Fruit fly (Drosophila melanogaster): ENCODE results near the gene Pfdn6.
A peak's percentile ranks its signal among the peaks of the same experiment; 100 is the strongest.

Gene Pfdn6

dm6 chr3L:19898547-19899282, 24.8 kb upstream of the Pfdn6 start (continued):
- no peak for TF ChIP-seq NK7.1 (GFP tag; optimal IDR thresholded peaks at IDR 0.05)
- no peak for TF ChIP-seq CG7928 (GFP tag; optimal IDR thresholded peaks at IDR 0.05)
- no peak for TF ChIP-seq Dfd (GFP tag; optimal IDR thresholded peaks at IDR 0.05)
- no peak for TF ChIP-seq CG5245 (GFP tag; optimal IDR thresholded peaks at IDR 0.05)
- no peak for TF ChIP-seq tin (GFP tag; optimal IDR thresholded peaks at IDR 0.05)
- no peak for TF ChIP-seq CG12219 (GFP tag; optimal IDR thresholded peaks at IDR 0.05)
- peak; percentile 47 for TF ChIP-seq Oli (tag; optimal IDR thresholded peaks at IDR 0.05)
- no peak for TF ChIP-seq crc (GFP tag; optimal IDR thresholded peaks at IDR 0.05)
- TF ChIP-seq vvl (GFP tag; IDR thresholded peaks at IDR 0.05), result no peak
- no peak for TF ChIP-seq onecut (GFP tag; IDR thresholded peaks at IDR 0.05)
- TF ChIP-seq Optix (GFP tag; IDR thresholded peaks at IDR 0.05), result no peak
- no peak for TF ChIP-seq CG8924 (tag; optimal IDR thresholded peaks at IDR 0.05)
- TF ChIP-seq twi (tag; optimal IDR thresholded peaks at IDR 0.05), result no peak
- peak; percentile 25 for TF ChIP-seq CG2678 (tag; optimal IDR thresholded peaks at IDR 0.05)
- no peak for TF ChIP-seq exex (tag; optimal IDR thresholded peaks at IDR 0.05)
- TF ChIP-seq ac (GFP tag; optimal IDR thresholded peaks at IDR 0.05), result peak; percentile 68
- TF ChIP-seq CG5953 (GFP tag; IDR thresholded peaks at IDR 0.05), result no peak
- TF ChIP-seq lmd (GFP tag; IDR thresholded peaks at IDR 0.05), result no peak
- TF ChIP-seq al (GFP tag; IDR thresholded peaks at IDR 0.05), result no peak
- TF ChIP-seq CTCF (GFP tag; optimal IDR thresholded peaks at IDR 0.05), result no peak
- no peak for TF ChIP-seq CG14965 (GFP tag; optimal IDR thresholded peaks at IDR 0.05; ENCODE audit: borderline replicate concordance)
- no peak for TF ChIP-seq Awh (GFP tag; IDR thresholded peaks at IDR 0.05)
- no peak for TF ChIP-seq crp (GFP tag; optimal IDR thresholded peaks at IDR 0.05)
- TF ChIP-seq CG15269 (tag; optimal IDR thresholded peaks at IDR 0.05), result no peak
- TF ChIP-seq H2.0 (GFP tag; IDR thresholded peaks at IDR 0.05), result no peak
- no peak for TF ChIP-seq CG3847 (GFP tag; IDR thresholded peaks at IDR 0.05)
- TF ChIP-seq Eip74EF (GFP tag; optimal IDR thresholded peaks at IDR 0.05), result no peak
- TF ChIP-seq CG16863 (GFP tag; optimal IDR thresholded peaks at IDR 0.05), result peak; percentile 16
- TF ChIP-seq HLH4C (GFP tag; IDR thresholded peaks at IDR 0.05; ENCODE audit: partially characterized antibody), result no peak
- TF ChIP-seq Usf (GFP tag; optimal IDR thresholded peaks at IDR 0.05), result no peak
- no peak for TF ChIP-seq CG6272 (GFP tag; IDR thresholded peaks at IDR 0.05)
- no peak for TF ChIP-seq CG15514 (GFP tag; optimal IDR thresholded peaks at IDR 0.05)
- TF ChIP-seq ind (GFP tag; optimal IDR thresholded peaks at IDR 0.05), result peak; percentile 9
- TF ChIP-seq CG9817 (tag; optimal IDR thresholded peaks at IDR 0.05), result no peak
- TF ChIP-seq CG8765 (GFP tag; IDR thresholded peaks at IDR 0.05), result no peak
- TF ChIP-seq Rx (GFP tag; IDR thresholded peaks at IDR 0.05), result no peak
- TF ChIP-seq row (GFP tag; IDR thresholded peaks at IDR 0.05), result peak; percentile 55
- no peak for TF ChIP-seq CG9932 (GFP tag; IDR thresholded peaks at IDR 0.05)
- no peak for TF ChIP-seq CG11085 (GFP tag; IDR thresholded peaks at IDR 0.05)
- TF ChIP-seq zen2 (GFP tag; IDR thresholded peaks at IDR 0.05; ENCODE audit: partially characterized antibody), result no peak
- no peak; the same call in 1 of the 2 replicates for TF ChIP-seq CG31441 (GFP tag; IDR thresholded peaks at IDR 0.05)
- no peak for TF ChIP-seq CG8478 (optimal IDR thresholded peaks at IDR 0.05)
- peak; percentile 9 for TF ChIP-seq CHES-1-like (GFP tag; optimal IDR thresholded peaks at IDR 0.05)
- TF ChIP-seq stc (GFP tag; IDR thresholded peaks at IDR 0.05), result no peak
- TF ChIP-seq CG30020 (tag; optimal IDR thresholded peaks at IDR 0.05), result no peak
- no peak for TF ChIP-seq Taf1 (GFP tag; IDR thresholded peaks at IDR 0.05)
- TF ChIP-seq Dref (GFP tag; IDR thresholded peaks at IDR 0.05), result no peak
- no peak for TF ChIP-seq CG32532 (GFP tag; IDR thresholded peaks at IDR 0.05)
- TF ChIP-seq CG17829 (tag; optimal IDR thresholded peaks at IDR 0.05), result peak; percentile 22
- no peak for TF ChIP-seq HHEX (GFP tag; optimal IDR thresholded peaks at IDR 0.05)
- TF ChIP-seq Hr3 (GFP tag; optimal IDR thresholded peaks at IDR 0.05), result peak; percentile 23
- no peak for TF ChIP-seq CG9215 (GFP tag; IDR thresholded peaks at IDR 0.05)

All from whole organism, embryonic.